Fruit fly (Drosophila melanogaster): ENCODE data around the gene CG31546.

dm6 chr3R:5671795-5672657 lies 36.6 kb upstream of the CG31546 start:
- TF ChIP-seq CG8478 (optimal IDR thresholded peaks at IDR 0.05) (no peak), CTCF (optimal IDR thresholded peaks at IDR 0.05) (no peak)
